Worm (Caenorhabditis elegans) whole organism, young adult: ENCODE data around the gene Y22D7AL.11.

Source experiments
- B0336.3 ChIP-seq: fragments of 200-800 bp; sonication (Bioruptor generic); IDR thresholded peaks from 2 replicates; pipeline ENCODE4 v1.3.6; 2022; ENCODE audit warnings: missing genetic modification characterization, missing compliant biosample characterization
- C06A6.2 ChIP-seq: fragments of 200-800 bp; sonication (Bioruptor generic); conservative IDR thresholded peaks from 2 replicates; pipeline ENCODE4 v1.3.6; 2022; ENCODE audit warnings: missing genetic modification characterization, missing compliant biosample characterization
- F52B5.7 ChIP-seq: sonication (generic microtip); optimal IDR thresholded peaks from 2 replicates; lab custom pipeline; 2016; ENCODE audit warnings: mild to moderate bottlenecking, missing genetic modification characterization, missing compliant biosample characterization
- K11D2.4 ChIP-seq: fragments of 200-800 bp; sonication (Bioruptor generic); IDR thresholded peaks from 2 replicates; pipeline ENCODE4 v1.3.6; 2022; ENCODE audit warnings: missing genetic modification reagents, missing genetic modification characterization, missing compliant biosample characterization
- K12H6.12 ChIP-seq: fragments of 200-800 bp; sonication (Bioruptor generic); optimal IDR thresholded peaks from 2 replicates; lab custom pipeline; 2018; ENCODE audit warnings: mild to moderate bottlenecking, missing genetic modification characterization, missing compliant biosample characterization
- atf-7 ChIP-seq: sonication (generic microtip); optimal IDR thresholded peaks from 2 replicates; lab custom pipeline; 2017; ENCODE audit warnings: mild to moderate bottlenecking, missing genetic modification characterization, missing compliant biosample characterization
- attf-3 ChIP-seq: fragments of 200-800 bp; sonication (Bioruptor generic); conservative IDR thresholded peaks from 2 replicates; pipeline ENCODE4 v1.3.6; 2022; ENCODE audit warnings: missing genetic modification reagents, missing genetic modification characterization, missing compliant biosample characterization
- attf-5 ChIP-seq: fragments of 200-800 bp; sonication (Bioruptor generic); optimal IDR thresholded peaks from 2 replicates; lab custom pipeline; 2018; ENCODE audit warnings: mild to moderate bottlenecking, missing genetic modification characterization, missing compliant biosample characterization
- ccch-3 ChIP-seq: fragments of 200-800 bp; sonication (Bioruptor generic); optimal IDR thresholded peaks from 2 replicates; lab custom pipeline; 2018; ENCODE audit warnings: mild to moderate bottlenecking, missing genetic modification characterization, missing compliant biosample characterization
- cebp-1 ChIP-seq, 2 experiments: fragments of 200-800 bp in 1 of 2; sonication (Bioruptor generic) in 1 of 2; sonication (generic microtip) in 1 of 2; IDR thresholded peaks in 1 of 2; optimal IDR thresholded peaks in 1 of 2; 2 replicates each; pipeline versions ENCODE4 v1.3.6 to Lab custom; 2017 to 2022; ENCODE audit warnings: missing compliant biosample characterization in 2 of 2, missing genetic modification characterization in 2 of 2, mild to moderate bottlenecking in 1 of 2, missing genetic modification reagents in 1 of 2, moderate library complexity in 1 of 2
- cebp-2 ChIP-seq: fragments of 200-800 bp; sonication (Bioruptor generic); IDR thresholded peaks from 2 replicates; pipeline ENCODE4 v1.3.6; 2022; ENCODE audit warnings: missing genetic modification characterization, missing compliant biosample characterization
- chd-7 ChIP-seq: sonication (generic microtip); optimal IDR thresholded peaks from 2 replicates; lab custom pipeline; 2016; ENCODE audit warnings: mild to moderate bottlenecking, missing genetic modification characterization, moderate library complexity, missing compliant biosample characterization
- dox-1 ChIP-seq: fragments of 200-800 bp; sonication (Bioruptor generic); IDR thresholded peaks from 2 replicates; pipeline ENCODE4 v1.3.6; 2022; ENCODE audit warnings: missing genetic modification reagents, missing genetic modification characterization, missing compliant biosample characterization
- dpl-1 ChIP-seq: fragments of 150-350 bp; optimal IDR thresholded peaks from 2 replicates; lab custom pipeline; 2014; ENCODE audit warnings: missing biosample characterization, missing genetic modification reagents, missing genetic modification characterization
- egrh-3 ChIP-seq: fragments of 200-800 bp; sonication (Bioruptor generic); IDR thresholded peaks from 2 replicates; pipeline ENCODE4 v1.3.6; 2022; ENCODE audit warnings: missing genetic modification reagents, missing genetic modification characterization, missing compliant biosample characterization
- ets-4 ChIP-seq: fragments of 200-800 bp; sonication (Bioruptor generic); optimal IDR thresholded peaks from 2 replicates; lab custom pipeline; 2018; ENCODE audit warnings: mild to moderate bottlenecking, missing genetic modification characterization, missing compliant biosample characterization
- hlh-26 ChIP-seq: fragments of 200-800 bp; sonication (Bioruptor generic); conservative IDR thresholded peaks from 2 replicates; pipeline ENCODE4 v1.3.6; 2022; ENCODE audit warnings: missing genetic modification reagents, missing genetic modification characterization, missing compliant biosample characterization
- hmg-1.2 ChIP-seq: fragments of 200-800 bp; sonication (Bioruptor generic); IDR thresholded peaks from 2 replicates; pipeline ENCODE4 v1.3.6; 2022; ENCODE audit warnings: missing genetic modification reagents, missing genetic modification characterization, missing compliant biosample characterization
- let-526 ChIP-seq: fragments of 200-800 bp; sonication (Bioruptor generic); IDR thresholded peaks from 2 replicates; pipeline ENCODE4 v1.3.6; 2022; ENCODE audit warnings: missing genetic modification reagents, missing genetic modification characterization, missing compliant biosample characterization
- let-607 ChIP-seq, 2 experiments: fragments of 200-800 bp in 1 of 2; sonication (Bioruptor generic) in 1 of 2; sonication (generic microtip) in 1 of 2; optimal IDR thresholded peaks; 2 replicates each; lab custom pipeline; 2016 to 2018; ENCODE audit warnings: mild to moderate bottlenecking in 2 of 2, missing compliant biosample characterization in 2 of 2, missing genetic modification characterization in 2 of 2, moderate library complexity in 2 of 2, missing genotype in 1 of 2
- lir-1 ChIP-seq: fragments of 200-800 bp; sonication (Bioruptor generic); conservative IDR thresholded peaks from 2 replicates; pipeline ENCODE4 v1.3.6; 2022; ENCODE audit warnings: missing genetic modification reagents, missing genetic modification characterization, missing compliant biosample characterization
- madf-10 ChIP-seq: sonication (generic microtip); optimal IDR thresholded peaks from 2 replicates; lab custom pipeline; 2016; ENCODE audit warnings: mild to moderate bottlenecking, missing genetic modification characterization, missing compliant biosample characterization
- mcd-1 ChIP-seq: fragments of 200-800 bp; sonication (Bioruptor generic); IDR thresholded peaks from 2 replicates; pipeline ENCODE4 v1.3.6; 2022; ENCODE audit warnings: missing genetic modification reagents, missing genetic modification characterization, missing compliant biosample characterization
- mel-28 ChIP-seq: sonication (generic microtip); optimal IDR thresholded peaks from 2 replicates; lab custom pipeline; 2016; ENCODE audit warnings: borderline replicate concordance, mild to moderate bottlenecking, missing genetic modification characterization, missing compliant biosample characterization
- nfyb-1 ChIP-seq: fragments of 200-800 bp; sonication (Bioruptor generic); IDR thresholded peaks from 2 replicates; pipeline ENCODE4 v1.3.6; 2022; ENCODE audit warnings: missing genetic modification reagents, missing genetic modification characterization, missing compliant biosample characterization
- nhr-80 ChIP-seq: sonication (generic microtip); optimal IDR thresholded peaks from 2 replicates; lab custom pipeline; 2016; ENCODE audit warnings: missing genetic modification characterization, missing compliant biosample characterization
- pbrm-1 ChIP-seq: fragments of 200-800 bp; sonication (Bioruptor generic); IDR thresholded peaks from 2 replicates; pipeline ENCODE4 v1.3.6; 2022; ENCODE audit warnings: missing genetic modification reagents, missing genetic modification characterization, missing compliant biosample characterization
- rec-8 ChIP-seq, 2 experiments: sonication (generic microtip); optimal IDR thresholded peaks; 2 replicates each; lab custom pipeline; 2016; ENCODE audit warnings: mild to moderate bottlenecking in 2 of 2, missing genetic modification characterization in 2 of 2, missing genetic modification reagents in 2 of 2, missing genotype in 2 of 2, missing biosample characterization in 1 of 2, missing compliant biosample characterization in 1 of 2, moderate library complexity in 1 of 2
- snpc-1.1 ChIP-seq: sonication (generic microtip); optimal IDR thresholded peaks from 2 replicates; lab custom pipeline; 2017; ENCODE audit warnings: missing genetic modification characterization, mild to moderate bottlenecking, missing compliant biosample characterization, antibody characterized with exemption, moderate library complexity, missing genotype, missing genetic modification reagents; ENCODE audit not compliant: insufficient read depth
- snpc-1.3 ChIP-seq: sonication (generic microtip); optimal IDR thresholded peaks from 2 replicates; lab custom pipeline; 2017; ENCODE audit warnings: missing genetic modification characterization, mild to moderate bottlenecking, missing compliant biosample characterization, antibody characterized with exemption, moderate library complexity, missing genotype, missing genetic modification reagents; ENCODE audit not compliant: insufficient read depth
- snpc-4 ChIP-seq, 5 experiments: fragments of 150-350 bp in 1 of 5; sonication (generic microtip) in 4 of 5; optimal IDR thresholded peaks; 2 replicates each; lab custom pipeline; 2014 to 2018; ENCODE audit warnings: missing genetic modification characterization in 5 of 5, missing biosample characterization in 3 of 5, antibody characterized with exemption in 2 of 5, mild to moderate bottlenecking in 2 of 5, missing compliant biosample characterization in 2 of 5, missing genotype in 2 of 5, moderate library complexity in 2 of 5, missing genetic modification reagents in 1 of 5
- somi-1 ChIP-seq: fragments of 200-800 bp; sonication (Bioruptor generic); optimal IDR thresholded peaks from 2 replicates; lab custom pipeline; 2018; ENCODE audit warnings: mild to moderate bottlenecking, missing genetic modification characterization, missing compliant biosample characterization
- tbp1 ChIP-seq: fragments of 200-800 bp; sonication (Bioruptor generic); optimal IDR thresholded peaks from 2 replicates; lab custom pipeline; 2018; ENCODE audit warnings: mild to moderate bottlenecking, missing genetic modification characterization, missing compliant biosample characterization
- unc-130 ChIP-seq: sonication (generic microtip); optimal IDR thresholded peaks from 2 replicates; lab custom pipeline; 2016; ENCODE audit warnings: missing genetic modification reagents, missing genetic modification characterization, missing compliant biosample characterization
- unc-62 ChIP-seq: fragments of 150-350 bp; optimal IDR thresholded peaks from 2 replicates; lab custom pipeline; 2014; ENCODE audit warnings: missing biosample characterization, missing genetic modification reagents, missing genetic modification characterization
- ztf-22 ChIP-seq: fragments of 200-800 bp; sonication (Bioruptor generic); optimal IDR thresholded peaks from 2 replicates; lab custom pipeline; 2018; ENCODE audit warnings: mild to moderate bottlenecking, missing genetic modification characterization, moderate library complexity, missing compliant biosample characterization
- ztf-28 ChIP-seq: fragments of 200-800 bp; sonication (Bioruptor generic); IDR thresholded peaks from 2 replicates; pipeline ENCODE4 v1.3.6; 2022; ENCODE audit warnings: missing genetic modification reagents, missing genetic modification characterization, missing compliant biosample characterization
- ztf-6 ChIP-seq: fragments of 200-800 bp; sonication (Bioruptor generic); IDR thresholded peaks from 2 replicates; pipeline ENCODE4 v1.3.6; 2022; ENCODE audit warnings: missing genetic modification reagents, missing genetic modification characterization, missing compliant biosample characterization

Y22D7AL.11 gene

DNA sequence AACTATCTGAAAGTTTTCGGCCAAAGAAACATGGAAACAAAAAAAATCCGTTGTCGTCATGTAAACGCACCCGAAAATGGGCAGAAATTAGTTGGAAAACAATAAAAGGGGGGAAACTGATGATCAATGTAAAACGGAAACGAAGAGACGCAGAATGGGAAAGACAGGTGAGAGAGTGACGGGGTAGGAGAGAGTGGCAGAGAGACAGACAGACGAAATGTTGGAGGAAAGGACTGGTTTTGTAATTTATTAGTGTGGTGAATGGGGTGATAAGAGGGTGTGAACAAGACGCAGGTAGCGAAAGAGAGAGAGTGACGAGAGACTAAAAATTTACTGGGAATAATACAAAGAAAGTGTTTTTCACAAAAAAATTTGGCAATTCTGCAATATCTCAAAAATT, 46.8 kb upstream of the Y22D7AL.11 start:
- TF ChIP-seq mcd-1 (GFP tag; lab: Robert Waterston, UW) = 0 out of 2 replicates have a peak, but pooled peaks have one; percentile 9
- TF ChIP-seq cebp-1 (GFP tag; IDR thresholded peaks at IDR 0.05; lab: Robert Waterston, UW) = no peak
- peak; percentile 61 for TF ChIP-seq cebp-1 (tag; optimal IDR thresholded peaks at IDR 0.05; lab: Kevin White, UChicago)
- 0 out of 2 replicates have a peak, but pooled peaks have one; percentile 22 for TF ChIP-seq cebp-2
- TF ChIP-seq lir-1 (GFP tag; lab: Robert Waterston, UW) = peak; percentile 33; the same call in 1 of the 2 replicates
- TF ChIP-seq hmg-1.2 (GFP tag; lab: Robert Waterston, UW) = peak; percentile 96
- TF ChIP-seq somi-1 = peak; percentile 14
- peak; percentile 10 for TF ChIP-seq madf-10 (tag; lab: Kevin White, UChicago)
- no peak for TF ChIP-seq dpl-1 (GFP tag; lab: Kevin White, UChicago)
- no peak for TF ChIP-seq let-526 (GFP tag; lab: Robert Waterston, UW)
- TF ChIP-seq unc-130 (GFP tag; lab: Kevin White, UChicago) = no peak
- no peak for TF ChIP-seq chd-7 (tag; lab: Kevin White, UChicago)
- TF ChIP-seq tbp1 (GFP tag; lab: Kevin White, UChicago) = peak; percentile 34
- peak; percentile 62; the same call in 1 of the 2 replicates for TF ChIP-seq nfyb-1 (GFP tag; lab: Robert Waterston, UW)
- peak; percentile 66 for TF ChIP-seq egrh-3 (GFP tag; lab: Robert Waterston, UW)
- TF ChIP-seq K12H6.12 = no peak
- TF ChIP-seq ztf-28 (GFP tag; lab: Robert Waterston, UW) = no peak
- no peak for TF ChIP-seq snpc-1.1 (tag; lab: Kevin White, UChicago)
- TF ChIP-seq nhr-80 = peak; percentile 77
- TF ChIP-seq K11D2.4 (GFP tag; lab: Robert Waterston, UW) = 0 out of 2 replicates have a peak, but pooled peaks have one; percentile 13
- peak; percentile 37; the same call in 1 of the 2 replicates for TF ChIP-seq B0336.3 (GFP tag; lab: Robert Waterston, UW)
- peak in 1 of 2 experiments; percentile 8 for TF ChIP-seq let-607 (tag; optimal IDR thresholded peaks at IDR 0.05; lab: Kevin White, UChicago)
- no peak for TF ChIP-seq ccch-3 (GFP tag; lab: Kevin White, UChicago)
- TF ChIP-seq attf-3 (GFP tag; lab: Robert Waterston, UW) = no peak
- peak; percentile 76 for TF ChIP-seq attf-5
- TF ChIP-seq rec-8 (tag; optimal IDR thresholded peaks at IDR 0.05; lab: Kevin White, UChicago) = no peak
- 0 out of 2 replicates have a peak, but pooled peaks have one; percentile 18 for TF ChIP-seq C06A6.2 (GFP tag; lab: Robert Waterston, UW)
- no peak for TF ChIP-seq hlh-26 (GFP tag; lab: Robert Waterston, UW)
- TF ChIP-seq atf-7 = peak; percentile 66
- peak; percentile 47 for TF ChIP-seq dox-1 (GFP tag; lab: Robert Waterston, UW)
- no peak for TF ChIP-seq ztf-22 (GFP tag; lab: Kevin White, UChicago)
- TF ChIP-seq snpc-4 (GFP tag; optimal IDR thresholded peaks at IDR 0.05; lab: Kevin White, UChicago) = no peak
- TF ChIP-seq snpc-4 (tag; optimal IDR thresholded peaks at IDR 0.05; lab: Kevin White, UChicago) = peak in 1 of 4 experiments; percentile 3
- TF ChIP-seq ets-4 = peak; percentile 1
- TF ChIP-seq pbrm-1 (GFP tag; lab: Robert Waterston, UW) = peak; percentile 55; the same call in 1 of the 2 replicates
- peak; percentile 32 for TF ChIP-seq unc-62
- no peak for TF ChIP-seq snpc-1.3

- TF ChIP-seq mel-28 (tag; lab: Kevin White, UChicago) (no peak), hmg-1.2 (GFP tag; lab: Robert Waterston, UW) (peak; percentile 77), ztf-6 (no peak), F52B5.7 (tag; lab: Kevin White, UChicago) (no peak)
These were observed 46.2 kb upstream of the Y22D7AL.11 start for ce11 chrIII:1680393-1680792.
